Worm (Caenorhabditis elegans) whole organism, young adult: ENCODE data around the gene C25E10.10.
A peak's percentile ranks its signal among the peaks of the same experiment; 100 is the strongest.

Experiments used
- C06A6.2 ChIP-seq: fragments of 200-800 bp; sonication (Bioruptor generic); conservative IDR thresholded peaks from 2 replicates; pipeline ENCODE4 v1.3.6; 2022; ENCODE audit warnings: missing genetic modification characterization, missing compliant biosample characterization
- F22D6.2 ChIP-seq: sonication (generic microtip); optimal IDR thresholded peaks from 2 replicates; lab custom pipeline; 2016; ENCODE audit warnings: mild to moderate bottlenecking, missing genetic modification characterization, missing compliant biosample characterization
- F37B4.10 ChIP-seq: fragments of 200-800 bp; sonication (Bioruptor generic); IDR thresholded peaks from 2 replicates; pipeline ENCODE4 v1.3.6; 2022; ENCODE audit warnings: missing genetic modification characterization, missing compliant biosample characterization
- F52B5.7 ChIP-seq: sonication (generic microtip); optimal IDR thresholded peaks from 2 replicates; lab custom pipeline; 2016; ENCODE audit warnings: mild to moderate bottlenecking, missing genetic modification characterization, missing compliant biosample characterization
- F57C9.4 ChIP-seq: sonication (generic microtip); optimal IDR thresholded peaks from 2 replicates; lab custom pipeline; 2017; ENCODE audit warnings: mild to moderate bottlenecking, missing genetic modification characterization, missing compliant biosample characterization
- K11D2.4 ChIP-seq: fragments of 200-800 bp; sonication (Bioruptor generic); IDR thresholded peaks from 2 replicates; pipeline ENCODE4 v1.3.6; 2022; ENCODE audit warnings: missing genetic modification reagents, missing genetic modification characterization, missing compliant biosample characterization
- T07F8.4 ChIP-seq: sonication (generic microtip); optimal IDR thresholded peaks from 2 replicates; lab custom pipeline; 2016; ENCODE audit warnings: mild to moderate bottlenecking, missing genetic modification characterization, moderate library complexity, missing compliant biosample characterization
- Y53F4B.3 ChIP-seq: fragments of 200-800 bp; sonication (Bioruptor generic); IDR thresholded peaks from 2 replicates; pipeline ENCODE4 v1.3.6; 2022; ENCODE audit warnings: missing genetic modification reagents, missing genetic modification characterization, missing compliant biosample characterization
- Y53G8AR.9 ChIP-seq: fragments of 200-800 bp; sonication (Bioruptor generic); conservative IDR thresholded peaks from 2 replicates; pipeline ENCODE4 v1.3.6; 2022; ENCODE audit warnings: missing genetic modification reagents, missing genetic modification characterization, missing compliant biosample characterization
- ZK185.1 ChIP-seq: sonication (generic microtip); optimal IDR thresholded peaks from 2 replicates; lab custom pipeline; 2016; ENCODE audit warnings: mild to moderate bottlenecking, missing genetic modification characterization, missing compliant biosample characterization; ENCODE audit not compliant: poor library complexity, severe bottlenecking
- aptf-2 ChIP-seq: fragments of 200-800 bp; sonication (Bioruptor generic); conservative IDR thresholded peaks from 2 replicates; pipeline ENCODE4 v1.3.6; 2022; ENCODE audit warnings: missing genetic modification reagents, missing genetic modification characterization, missing compliant biosample characterization
- atf-7 ChIP-seq: sonication (generic microtip); optimal IDR thresholded peaks from 2 replicates; lab custom pipeline; 2017; ENCODE audit warnings: mild to moderate bottlenecking, missing genetic modification characterization, missing compliant biosample characterization
- attf-5 ChIP-seq: fragments of 200-800 bp; sonication (Bioruptor generic); optimal IDR thresholded peaks from 2 replicates; lab custom pipeline; 2018; ENCODE audit warnings: mild to moderate bottlenecking, missing genetic modification characterization, missing compliant biosample characterization
- ccch-3 ChIP-seq: fragments of 200-800 bp; sonication (Bioruptor generic); optimal IDR thresholded peaks from 2 replicates; lab custom pipeline; 2018; ENCODE audit warnings: mild to moderate bottlenecking, missing genetic modification characterization, missing compliant biosample characterization
- ceh-27 ChIP-seq: fragments of 200-800 bp; sonication (Bioruptor generic); optimal IDR thresholded peaks from 2 replicates; lab custom pipeline; 2018; ENCODE audit warnings: mild to moderate bottlenecking, missing genetic modification characterization, moderate library complexity, missing compliant biosample characterization
- die-1 ChIP-seq: sonication (generic microtip); optimal IDR thresholded peaks from 2 replicates; lab custom pipeline; 2016; ENCODE audit warnings: missing genotype, mild to moderate bottlenecking, missing genetic modification characterization, missing compliant biosample characterization
- gei-17 ChIP-seq: fragments of 200-800 bp; sonication (Bioruptor generic); optimal IDR thresholded peaks from 2 replicates; lab custom pipeline; 2018; ENCODE audit warnings: mild to moderate bottlenecking, missing genetic modification characterization, missing compliant biosample characterization
- hlh-12 ChIP-seq: sonication (generic microtip); optimal IDR thresholded peaks from 2 replicates; lab custom pipeline; 2016; ENCODE audit warnings: missing genetic modification characterization, missing compliant biosample characterization
- hsf-1 ChIP-seq: fragments of 200-800 bp; sonication (Bioruptor generic); IDR thresholded peaks from 2 replicates; pipeline ENCODE4 v1.3.6; 2022; ENCODE audit warnings: missing genetic modification reagents, missing genetic modification characterization, missing compliant biosample characterization
- let-526 ChIP-seq: fragments of 200-800 bp; sonication (Bioruptor generic); IDR thresholded peaks from 2 replicates; pipeline ENCODE4 v1.3.6; 2022; ENCODE audit warnings: missing genetic modification reagents, missing genetic modification characterization, missing compliant biosample characterization
- let-607 ChIP-seq, 2 experiments: fragments of 200-800 bp in 1 of 2; sonication (Bioruptor generic) in 1 of 2; sonication (generic microtip) in 1 of 2; optimal IDR thresholded peaks; 2 replicates each; lab custom pipeline; 2016 to 2018; ENCODE audit warnings: mild to moderate bottlenecking in 2 of 2, missing compliant biosample characterization in 2 of 2, missing genetic modification characterization in 2 of 2, moderate library complexity in 2 of 2, missing genotype in 1 of 2
- lin-26 ChIP-seq: fragments of 200-800 bp; sonication (Bioruptor generic); IDR thresholded peaks from 2 replicates; pipeline ENCODE4 v1.3.6; 2022; ENCODE audit warnings: missing genetic modification reagents, missing genetic modification characterization, missing compliant biosample characterization
- lin-35 ChIP-seq, 3 experiments: fragments of 150-350 bp in 2 of 3; sonication (generic microtip) in 1 of 3; optimal IDR thresholded peaks; 2 replicates each; lab custom pipeline; 2014 to 2018; ENCODE audit warnings: missing biosample characterization in 3 of 3, missing genetic modification characterization in 3 of 3, missing genetic modification reagents in 3 of 3
- lin-40 ChIP-seq: sonication (generic microtip); optimal IDR thresholded peaks from 2 replicates; lab custom pipeline; 2016; ENCODE audit warnings: missing genetic modification characterization, mild to moderate bottlenecking, missing compliant biosample characterization, missing genotype, missing genetic modification reagents
- mcd-1 ChIP-seq: fragments of 200-800 bp; sonication (Bioruptor generic); IDR thresholded peaks from 2 replicates; pipeline ENCODE4 v1.3.6; 2022; ENCODE audit warnings: missing genetic modification reagents, missing genetic modification characterization, missing compliant biosample characterization
- nhr-179 ChIP-seq: sonication (generic microtip); optimal IDR thresholded peaks from 2 replicates; lab custom pipeline; 2016; ENCODE audit warnings: mild to moderate bottlenecking, missing genetic modification characterization, missing compliant biosample characterization
- nhr-80 ChIP-seq: sonication (generic microtip); optimal IDR thresholded peaks from 2 replicates; lab custom pipeline; 2016; ENCODE audit warnings: missing genetic modification characterization, missing compliant biosample characterization
- nhr-90 ChIP-seq: sonication (generic microtip); optimal IDR thresholded peaks from 2 replicates; lab custom pipeline; 2016; ENCODE audit warnings: missing genotype, mild to moderate bottlenecking, missing genetic modification characterization, missing compliant biosample characterization
- pha-4 ChIP-seq: fragments of 150-350 bp; sonication (generic microtip); optimal IDR thresholded peaks from 2 replicates; lab custom pipeline; 2014; ENCODE audit warnings: missing biosample characterization, missing genetic modification reagents, missing genetic modification characterization
- rcor-1 ChIP-seq: fragments of 200-800 bp; sonication (Bioruptor generic); IDR thresholded peaks from 2 replicates; pipeline ENCODE4 v1.3.6; 2022; ENCODE audit warnings: missing genetic modification reagents, missing genetic modification characterization, missing compliant biosample characterization
- snpc-1.1 ChIP-seq: sonication (generic microtip); optimal IDR thresholded peaks from 2 replicates; lab custom pipeline; 2017; ENCODE audit warnings: missing genetic modification characterization, mild to moderate bottlenecking, missing compliant biosample characterization, antibody characterized with exemption, moderate library complexity, missing genotype, missing genetic modification reagents; ENCODE audit not compliant: insufficient read depth
- somi-1 ChIP-seq: fragments of 200-800 bp; sonication (Bioruptor generic); optimal IDR thresholded peaks from 2 replicates; lab custom pipeline; 2018; ENCODE audit warnings: mild to moderate bottlenecking, missing genetic modification characterization, missing compliant biosample characterization
- tlf-1 ChIP-seq: fragments of 200-800 bp; sonication (Bioruptor generic); optimal IDR thresholded peaks from 2 replicates; lab custom pipeline; 2018; ENCODE audit warnings: mild to moderate bottlenecking, missing genetic modification characterization, missing compliant biosample characterization
- unc-62 ChIP-seq: fragments of 150-350 bp; optimal IDR thresholded peaks from 2 replicates; lab custom pipeline; 2014; ENCODE audit warnings: missing biosample characterization, missing genetic modification reagents, missing genetic modification characterization
- ztf-22 ChIP-seq: fragments of 200-800 bp; sonication (Bioruptor generic); optimal IDR thresholded peaks from 2 replicates; lab custom pipeline; 2018; ENCODE audit warnings: mild to moderate bottlenecking, missing genetic modification characterization, moderate library complexity, missing compliant biosample characterization
- ztf-26 ChIP-seq: sonication (generic microtip); optimal IDR thresholded peaks from 2 replicates; lab custom pipeline; 2017; ENCODE audit warnings: missing genetic modification characterization, missing compliant biosample characterization
- ztf-6 ChIP-seq: fragments of 200-800 bp; sonication (Bioruptor generic); IDR thresholded peaks from 2 replicates; pipeline ENCODE4 v1.3.6; 2022; ENCODE audit warnings: missing genetic modification reagents, missing genetic modification characterization, missing compliant biosample characterization

The C25E10.10 gene

ce11 chrV:9095613-9096317, 39.6 kb upstream of the C25E10.10 start, which contains the start of gene F21C10.10 (continued):
- TF ChIP-seq ZK185.1 (tag; lab: Kevin White, UChicago) = peak; percentile 69
- peak; percentile 80 for TF ChIP-seq K11D2.4 (GFP tag; lab: Robert Waterston, UW)
- TF ChIP-seq mcd-1 (GFP tag; lab: Robert Waterston, UW) = peak; percentile 50
- TF ChIP-seq F57C9.4 (tag; lab: Kevin White, UChicago) = no peak
- TF ChIP-seq rcor-1 (GFP tag; lab: Robert Waterston, UW) = no peak
- TF ChIP-seq somi-1 (GFP tag; lab: Kevin White, UChicago) = peak; percentile 87
- peak; percentile 68 for TF ChIP-seq atf-7 (tag; lab: Kevin White, UChicago)
- TF ChIP-seq hlh-12 (tag; lab: Kevin White, UChicago) = no peak
- TF ChIP-seq F22D6.2 (tag; lab: Kevin White, UChicago) = peak; percentile 94
- TF ChIP-seq F52B5.7 = no peak
- peak; percentile 21 for TF ChIP-seq die-1 (tag; lab: Kevin White, UChicago)
- peak; percentile 52 for TF ChIP-seq gei-17 (GFP tag; lab: Kevin White, UChicago)
- TF ChIP-seq pha-4 (tag; lab: Kevin White, UChicago) = peak; percentile 86
- TF ChIP-seq nhr-80 (tag; lab: Kevin White, UChicago) = peak; percentile 81
- TF ChIP-seq Y53F4B.3 = no peak
- TF ChIP-seq attf-5 (GFP tag; lab: Kevin White, UChicago) = peak; percentile 79
- TF ChIP-seq tlf-1 (GFP tag; lab: Kevin White, UChicago) = peak; percentile 34
- TF ChIP-seq aptf-2 (GFP tag; lab: Robert Waterston, UW) = no peak
- TF ChIP-seq lin-40 (tag; lab: Kevin White, UChicago) = peak; percentile 91
- TF ChIP-seq let-526 (GFP tag; lab: Robert Waterston, UW) = 0 out of 2 replicates have a peak, but pooled peaks have one; percentile 34
- TF ChIP-seq lin-26 (GFP tag; lab: Robert Waterston, UW) = peak; percentile 71; the same call in 1 of the 2 replicates
- TF ChIP-seq ztf-22 (GFP tag; lab: Kevin White, UChicago) = peak; percentile 60
- TF ChIP-seq ceh-27 (GFP tag; lab: Kevin White, UChicago) = peak; percentile 80
- no peak for TF ChIP-seq F37B4.10 (GFP tag; lab: Robert Waterston, UW)
- TF ChIP-seq ztf-6 = peak; percentile 38; the same call in 1 of the 2 replicates
- TF ChIP-seq hsf-1 = peak; percentile 62; the same call in 1 of the 2 replicates
- TF ChIP-seq unc-62 (GFP tag; lab: Kevin White, UChicago) = peak; percentile 52
- peak; percentile 27 for TF ChIP-seq nhr-90 (tag; lab: Kevin White, UChicago)
- peak; percentile 87 for TF ChIP-seq ztf-26 (tag; lab: Kevin White, UChicago)
- TF ChIP-seq ccch-3 (GFP tag; lab: Kevin White, UChicago) = no peak
- TF ChIP-seq C06A6.2 (GFP tag; lab: Robert Waterston, UW) = peak; percentile 88
- TF ChIP-seq Y53G8AR.9 = peak; percentile 38; the same call in 1 of the 2 replicates
- peak; percentile 18 to 50 for TF ChIP-seq let-607 (tag; optimal IDR thresholded peaks at IDR 0.05; lab: Kevin White, UChicago)
- TF ChIP-seq snpc-1.1 (tag; lab: Kevin White, UChicago) = no peak
- no peak for TF ChIP-seq T07F8.4 (tag; lab: Kevin White, UChicago)
- TF ChIP-seq, all 124 proteins: peak for 42

ce11 chrV:9094976-9095375, 38.8 kb upstream of the C25E10.10 start:
- TF ChIP-seq lin-35 (GFP tag; optimal IDR thresholded peaks at IDR 0.05; lab: Kevin White, UChicago) = peak in 1 of 3 experiments; percentile 1
- TF ChIP-seq nhr-179 = no peak
- TF ChIP-seq, all 124 proteins: peak for 1
